Worm (Caenorhabditis elegans): ENCODE measurements around the gene F23H11.2.

DNA sequence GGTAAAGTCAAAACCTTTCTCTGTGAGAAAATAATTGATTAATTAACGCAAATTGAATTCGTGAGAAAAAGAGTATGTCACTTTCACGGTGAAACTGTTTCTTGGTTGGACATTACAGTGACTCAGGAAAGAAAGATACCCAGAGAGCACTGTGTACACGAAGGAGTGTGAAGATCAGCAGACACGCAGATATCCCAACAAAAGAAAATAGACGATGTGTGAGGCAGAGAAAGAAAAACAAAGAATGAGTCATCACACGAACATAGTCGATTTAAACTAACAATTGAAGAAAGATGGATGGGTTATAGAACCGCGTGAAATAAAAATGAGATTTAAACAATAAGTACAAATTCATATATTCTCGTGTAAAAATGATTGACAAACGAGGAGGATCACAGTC is 12.4 kb downstream of the F23H11.2 start:
- TF ChIP-seq egl-27 (tag; optimal IDR thresholded peaks at IDR 0.05): no peak
- no peak for TF ChIP-seq nhr-11 (tag; optimal IDR thresholded peaks at IDR 0.05)

Measured in whole organism, L2 larva.